Worm (Caenorhabditis elegans): ENCODE results near the gene F15H10.5.

- TF ChIP-seq snpc-4 (GFP tag; optimal IDR thresholded peaks at IDR 0.05) (no peak), snpc-4 (tag; optimal IDR thresholded peaks at IDR 0.05) (no peak), ceh-100 (GFP tag; IDR thresholded peaks at IDR 0.05) (no peak), F22D6.2 (tag; optimal IDR thresholded peaks at IDR 0.05) (no peak), dpl-1 (GFP tag; optimal IDR thresholded peaks at IDR 0.05) (no peak), mel-28 (tag; optimal IDR thresholded peaks at IDR 0.05; ENCODE audit: borderline replicate concordance) (no peak), pha-4 (tag; optimal IDR thresholded peaks at IDR 0.05) (no peak)
Observed at ce11 chrV:10387412-10387811, 31.4 kb downstream of the F15H10.5 start.
